Worm (Caenorhabditis elegans): ENCODE measurements around the gene imp-3.

imp-3 gene

ce11 chrIV:7736616-7737015 lies 52.8 kb downstream of the imp-3 start:
- no peak for TF ChIP-seq ceh-83 (GFP tag; optimal IDR thresholded peaks at IDR 0.05)
- no peak for TF ChIP-seq tbx-8 (GFP tag; optimal IDR thresholded peaks at IDR 0.05)
- TF ChIP-seq ces-1 (GFP tag; optimal IDR thresholded peaks at IDR 0.05) = peak; percentile 50
- no peak for TF ChIP-seq nhr-2 (tag; optimal IDR thresholded peaks at IDR 0.05)
- no peak for TF ChIP-seq mls-2 (tag; optimal IDR thresholded peaks at IDR 0.05)
- no peak for TF ChIP-seq M03D4.4 (tag; optimal IDR thresholded peaks at IDR 0.05)

All from whole organism, mixed stage, embryonic.